Worm (Caenorhabditis elegans): ENCODE data around the gene adh-1.

- no peak for TF ChIP-seq flt-1 (GFP tag; IDR thresholded peaks at IDR 0.05)
- no peak for TF ChIP-seq T22C8.4 (GFP tag; IDR thresholded peaks at IDR 0.05)
- TF ChIP-seq ref-1 (GFP tag; conservative IDR thresholded peaks at IDR 0.05), result no peak
Measured at ce11 chrV:11883215-11883614, 4.8 kb upstream of the adh-1 start.

Measured in whole organism, midembryonic.